Fruit fly (Drosophila melanogaster): ENCODE data around the gene Dyro.
A peak's percentile ranks its signal among the peaks of the same experiment; 100 is the strongest.

The Dyro gene

DNA sequence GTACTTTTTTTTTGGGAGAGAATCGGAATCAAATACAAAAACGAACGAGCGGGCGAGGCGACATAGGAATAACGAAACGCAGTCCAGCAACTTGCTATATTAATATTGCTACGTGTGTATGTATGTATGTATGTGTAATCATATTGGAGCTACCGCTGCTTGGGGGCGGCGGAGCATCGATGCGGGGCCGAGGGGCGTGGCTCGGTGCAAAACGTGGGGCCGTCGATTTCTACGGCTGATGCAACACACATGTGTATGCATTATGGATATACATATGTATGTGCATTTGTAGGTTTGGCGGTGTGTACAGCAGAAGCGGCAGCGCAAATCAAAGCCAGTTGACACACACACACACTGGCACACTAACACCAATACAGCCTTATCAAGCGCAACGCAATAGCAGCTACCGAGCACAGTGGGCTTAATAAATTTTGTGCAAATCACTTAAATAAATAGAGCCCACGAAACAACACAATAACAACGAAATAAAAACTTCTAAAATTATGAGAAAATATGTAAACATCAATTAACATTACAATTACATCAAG, 3.5 kb downstream of the Dyro start (continued):
- TF ChIP-seq CG2875 (GFP tag; optimal IDR thresholded peaks at IDR 0.05) (no peak), Bdp1 (GFP tag; optimal IDR thresholded peaks at IDR 0.05) (no peak), sens (GFP tag) (peak; percentile 71), CG12299 (tag; optimal IDR thresholded peaks at IDR 0.05) (no peak), Side (GFP tag; optimal IDR thresholded peaks at IDR 0.05) (no peak), CG18476 (GFP tag; optimal IDR thresholded peaks at IDR 0.05) (no peak), cato (GFP tag; optimal IDR thresholded peaks at IDR 0.05; ENCODE audit: borderline replicate concordance) (no peak), Ravus (GFP tag; IDR thresholded peaks at IDR 0.05) (no peak), CG2129 (GFP tag; IDR thresholded peaks at IDR 0.05; ENCODE audit: partially characterized antibody) (no peak), CG2712 (tag; optimal IDR thresholded peaks at IDR 0.05) (peak; percentile 5), HmgD (GFP tag; optimal IDR thresholded peaks at IDR 0.05) (no peak), cad (GFP tag; optimal IDR thresholded peaks at IDR 0.05) (no peak), sd (tag; optimal IDR thresholded peaks at IDR 0.05) (no peak), Lhr (GFP tag; optimal IDR thresholded peaks at IDR 0.05) (no peak), MTF-1 (GFP tag; optimal IDR thresholded peaks at IDR 0.05; ENCODE audit: borderline replicate concordance) (no peak), CG1233 (GFP tag; optimal IDR thresholded peaks at IDR 0.05) (no peak), Drgx (GFP tag; IDR thresholded peaks at IDR 0.05) (peak; percentile 53; the same call in 1 of the 2 replicates), unc-4 (GFP tag; IDR thresholded peaks at IDR 0.05; ENCODE audit: partially characterized antibody) (no peak), Atf-2 (GFP tag; optimal IDR thresholded peaks at IDR 0.05) (no peak), sima (GFP tag; optimal IDR thresholded peaks at IDR 0.05) (no peak), CG11723 (GFP tag; optimal IDR thresholded peaks at IDR 0.05) (no peak), CoRest (tag; optimal IDR thresholded peaks at IDR 0.05) (no peak), CG9727 (GFP tag; optimal IDR thresholded peaks at IDR 0.05) (no peak), ap (GFP tag; IDR thresholded peaks at IDR 0.05) (0 out of 2 replicates have a peak, but pooled peaks have one; percentile 20), Blimp-1 (GFP tag; optimal IDR thresholded peaks at IDR 0.05) (no peak), CG13624 (GFP tag; optimal IDR thresholded peaks at IDR 0.05) (no peak), nmo (GFP tag; optimal IDR thresholded peaks at IDR 0.05) (no peak), CkIIα-i1 (GFP tag; IDR thresholded peaks at IDR 0.05) (no peak), grn (GFP tag; optimal IDR thresholded peaks at IDR 0.05) (no peak), CG31388 (GFP tag; optimal IDR thresholded peaks at IDR 0.05) (no peak), bab2 (GFP tag; optimal IDR thresholded peaks at IDR 0.05) (no peak), trem (tag; optimal IDR thresholded peaks at IDR 0.05) (no peak), BEAF-32 (GFP tag; optimal IDR thresholded peaks at IDR 0.05) (no peak), YL-1 (GFP tag; optimal IDR thresholded peaks at IDR 0.05) (no peak), caup (GFP tag; optimal IDR thresholded peaks at IDR 0.05; ENCODE audit: severe bottlenecking) (no peak), CG4404 (GFP tag; IDR thresholded peaks at IDR 0.05) (no peak), shn (GFP tag; optimal IDR thresholded peaks at IDR 0.05) (no peak), CG16863 (GFP tag; optimal IDR thresholded peaks at IDR 0.05) (no peak), sug (tag; optimal IDR thresholded peaks at IDR 0.05) (peak; percentile 77), crp (GFP tag; optimal IDR thresholded peaks at IDR 0.05) (no peak), CG1832 (GFP tag; optimal IDR thresholded peaks at IDR 0.05) (no peak), Ets65A (GFP tag) (peak; percentile 8), CG13775 (GFP tag; optimal IDR thresholded peaks at IDR 0.05) (no peak), CG4360 (GFP tag; IDR thresholded peaks at IDR 0.05) (no peak), CG11696 (GFP tag; IDR thresholded peaks at IDR 0.05) (peak; percentile 32; the same call in 1 of the 2 replicates), CG14965 (GFP tag; optimal IDR thresholded peaks at IDR 0.05; ENCODE audit: borderline replicate concordance) (no peak), Dll (GFP tag; IDR thresholded peaks at IDR 0.05; ENCODE audit: partially characterized antibody) (no peak), onecut (GFP tag; IDR thresholded peaks at IDR 0.05) (peak; percentile 24; the same call in 1 of the 2 replicates), CG8089 (GFP tag; optimal IDR thresholded peaks at IDR 0.05) (no peak), CG9932 (GFP tag; IDR thresholded peaks at IDR 0.05) (peak; percentile 62)

Measured in whole organism, embryonic.